Fruit fly (Drosophila melanogaster) whole organism, embryonic: ENCODE results near the gene PAPLA1.

Experiments
- Ada2b ChIP-seq: fragments of 200-800 bp; sonication (Bioruptor generic); IDR thresholded peaks from 2 replicates; pipeline ENCODE4 v1.3.6; 2022; ENCODE audit warnings: missing biosample characterization, missing genetic modification characterization
- Adf1 ChIP-seq: fragments of 200-800 bp; sonication (Bioruptor generic); IDR thresholded peaks from 2 replicates; pipeline ENCODE4 v1.3.6; 2022; ENCODE audit warnings: missing biosample characterization, missing genetic modification characterization
- Blimp-1 ChIP-seq: fragments of 200-800 bp; sonication (Bioruptor generic); optimal IDR thresholded peaks from 3 replicates; lab custom pipeline; 2018; ENCODE audit warnings: missing biosample characterization, missing genetic modification characterization, mild to moderate bottlenecking, moderate library complexity, missing genetic modification reagents
- BtbVII ChIP-seq: fragments of 200-800 bp; sonication (Bioruptor generic); optimal IDR thresholded peaks from 3 replicates; lab custom pipeline; 2017; ENCODE audit warnings: missing biosample characterization, mild to moderate bottlenecking, missing genetic modification characterization
- CG1024 ChIP-seq: fragments of 200-800 bp; sonication (Bioruptor generic); IDR thresholded peaks from 2 replicates; pipeline ENCODE4 v1.3.6; 2022; ENCODE audit warnings: missing biosample characterization, missing genetic modification characterization
- CG11093 ChIP-seq: fragments of 200-800 bp; sonication (Bioruptor generic); IDR thresholded peaks from 3 replicates; pipeline ENCODE4 v1.3.6; 2022; ENCODE audit warnings: missing biosample characterization, missing genetic modification characterization
- CG11504 ChIP-seq: fragments of 200-800 bp; sonication (Bioruptor generic); optimal IDR thresholded peaks from 3 replicates; lab custom pipeline; 2019; ENCODE audit warnings: missing biosample characterization, mild to moderate bottlenecking, missing genetic modification characterization, moderate library complexity
- CG12219 ChIP-seq: fragments of 200-800 bp; sonication (Bioruptor generic); optimal IDR thresholded peaks from 3 replicates; lab custom pipeline; 2018; ENCODE audit warnings: missing biosample characterization, mild to moderate bottlenecking, missing genetic modification characterization
- CG12236 ChIP-seq: fragments of 200-800 bp; sonication (Bioruptor generic); optimal IDR thresholded peaks from 2 replicates; lab custom pipeline; 2016; ENCODE audit warnings: missing biosample characterization, missing genetic modification characterization
- CG12659 ChIP-seq: fragments of 200-800 bp; sonication (Bioruptor generic); optimal IDR thresholded peaks from 3 replicates; lab custom pipeline; 2017; ENCODE audit warnings: mild to moderate bottlenecking, missing biosample characterization, missing genetic modification reagents, missing genetic modification characterization
- CG12744 ChIP-seq: fragments of 200-800 bp; sonication (Bioruptor generic); optimal IDR thresholded peaks from 2 replicates; lab custom pipeline; 2016; ENCODE audit warnings: missing biosample characterization, missing genetic modification characterization
- CG15514 ChIP-seq: fragments of 200-800 bp; sonication (Bioruptor generic); optimal IDR thresholded peaks from 3 replicates; lab custom pipeline; 2017; ENCODE audit warnings: missing biosample characterization, missing genetic modification characterization, mild to moderate bottlenecking, moderate library complexity, missing genetic modification reagents
- CG17802 ChIP-seq: fragments of 200-800 bp; sonication (Bioruptor generic); optimal IDR thresholded peaks from 2 replicates; lab custom pipeline; 2018; ENCODE audit warnings: missing biosample characterization, mild to moderate bottlenecking, missing genetic modification characterization, moderate library complexity
- CG18619 ChIP-seq: fragments of 200-800 bp; sonication (Bioruptor generic); optimal IDR thresholded peaks from 3 replicates; lab custom pipeline; 2017; ENCODE audit warnings: missing biosample characterization, mild to moderate bottlenecking, missing genetic modification characterization
- CG2712 ChIP-seq: fragments of 200-800 bp; optimal IDR thresholded peaks from 3 replicates; lab custom pipeline; 2019; ENCODE audit warnings: missing biosample characterization, mild to moderate bottlenecking, missing genetic modification characterization, moderate library complexity
- CG31365 ChIP-seq: fragments of 200-800 bp; sonication (Bioruptor generic); optimal IDR thresholded peaks from 2 replicates; lab custom pipeline; 2018; ENCODE audit warnings: missing biosample characterization, mild to moderate bottlenecking, missing genetic modification characterization
- CG32772 ChIP-seq: fragments of 200-800 bp; sonication (Bioruptor generic); IDR thresholded peaks from 2 replicates; pipeline ENCODE4 v1.3.6; 2022; ENCODE audit warnings: missing biosample characterization, missing genetic modification characterization
- CG6254 ChIP-seq: fragments of 200-800 bp; sonication (Bioruptor generic); optimal IDR thresholded peaks from 3 replicates; lab custom pipeline; 2017; ENCODE audit warnings: mild to moderate bottlenecking, missing biosample characterization, missing genetic modification reagents, missing genetic modification characterization
- CG6689 ChIP-seq: fragments of 200-800 bp; sonication (Bioruptor generic); IDR thresholded peaks from 2 replicates; pipeline ENCODE4 v1.3.6; 2022; ENCODE audit warnings: missing biosample characterization, missing genetic modification characterization
- CG8281 ChIP-seq: fragments of 200-800 bp; sonication (Bioruptor generic); optimal IDR thresholded peaks from 2 replicates; lab custom pipeline; 2018; ENCODE audit warnings: missing biosample characterization, mild to moderate bottlenecking, missing genetic modification characterization, moderate library complexity
- CG8765 ChIP-seq: fragments of 200-800 bp; sonication (Bioruptor generic); IDR thresholded peaks from 2 replicates; pipeline ENCODE4 v1.3.6; 2022; ENCODE audit warnings: missing biosample characterization, missing genetic modification characterization
- CG8924 ChIP-seq: fragments of 200-800 bp; optimal IDR thresholded peaks from 3 replicates; lab custom pipeline; 2019; ENCODE audit warnings: missing biosample characterization, mild to moderate bottlenecking, missing genetic modification characterization, moderate library complexity
- CrebB ChIP-seq: fragments of 200-800 bp; sonication (Bioruptor generic); optimal IDR thresholded peaks from 3 replicates; lab custom pipeline; 2018; ENCODE audit warnings: missing biosample characterization, mild to moderate bottlenecking, missing genetic modification characterization
- Deaf1 ChIP-seq: fragments of 200-800 bp; optimal IDR thresholded peaks from 3 replicates; lab custom pipeline; 2019; ENCODE audit warnings: missing biosample characterization, mild to moderate bottlenecking, missing genetic modification characterization, moderate library complexity
- E2f1 ChIP-seq: fragments of 200-800 bp; sonication (Bioruptor generic); IDR thresholded peaks from 2 replicates; pipeline ENCODE4 v1.3.6; 2022; ENCODE audit warnings: missing biosample characterization, missing genetic modification characterization
- E2f2 ChIP-seq: fragments of 200-800 bp; sonication (Bioruptor generic); IDR thresholded peaks from 2 replicates; pipeline ENCODE4 v1.3.6; 2022; ENCODE audit warnings: missing biosample characterization, missing genetic modification characterization
- HLH4C ChIP-seq: fragments of 200-800 bp; sonication (Bioruptor generic); IDR thresholded peaks from 3 replicates; pipeline ENCODE4 v1.3.6; 2022; ENCODE audit warnings: missing biosample characterization, missing genetic modification characterization; ENCODE audit not compliant: partially characterized antibody
- Hr78 ChIP-seq, 2 experiments: fragments of 200-800 bp in 1 of 2; fragments of >200 bp in 1 of 2; sonication (Bioruptor generic) in 1 of 2; optimal IDR thresholded peaks; 2 replicates each; lab custom pipeline; 2017 to 2019; ENCODE audit warnings: missing biosample characterization in 2 of 2, missing genetic modification characterization in 2 of 2, mild to moderate bottlenecking in 1 of 2, moderate library complexity in 1 of 2
- Jarid2 ChIP-seq: fragments of 200-800 bp; sonication (Bioruptor generic); optimal IDR thresholded peaks from 3 replicates; lab custom pipeline; 2017; ENCODE audit warnings: mild to moderate bottlenecking, missing biosample characterization, missing genetic modification reagents, missing genetic modification characterization
- Kr ChIP-seq: fragments of 200-800 bp; sonication (Bioruptor generic); optimal IDR thresholded peaks from 2 replicates; lab custom pipeline; 2017; ENCODE audit warnings: missing biosample characterization, mild to moderate bottlenecking, missing genetic modification characterization
- Max ChIP-seq: fragments of 200-800 bp; sonication (Bioruptor generic); optimal IDR thresholded peaks from 2 replicates; lab custom pipeline; 2016; ENCODE audit warnings: missing biosample characterization, mild to moderate bottlenecking, missing genetic modification characterization
- PHDP ChIP-seq: fragments of 200-800 bp; sonication (Bioruptor generic); optimal IDR thresholded peaks from 3 replicates; lab custom pipeline; 2018; ENCODE audit warnings: missing biosample characterization, mild to moderate bottlenecking, missing genetic modification characterization, moderate library complexity
- Ravus ChIP-seq: fragments of 200-800 bp; sonication (Bioruptor generic); IDR thresholded peaks from 2 replicates; pipeline ENCODE4 v1.3.6; 2022; ENCODE audit warnings: missing biosample characterization, missing genetic modification characterization
- Spps ChIP-seq: fragments of 200-800 bp; sonication (Bioruptor generic); optimal IDR thresholded peaks from 2 replicates; lab custom pipeline; 2018; ENCODE audit warnings: missing biosample characterization, mild to moderate bottlenecking, missing genetic modification characterization
- ab ChIP-seq: fragments of 200-800 bp; sonication (Bioruptor generic); optimal IDR thresholded peaks from 2 replicates; lab custom pipeline; 2016; ENCODE audit warnings: missing biosample characterization, missing genetic modification characterization
- ac ChIP-seq: fragments of 200-800 bp; sonication (Bioruptor generic); optimal IDR thresholded peaks from 3 replicates; lab custom pipeline; 2017; ENCODE audit warnings: missing biosample characterization, mild to moderate bottlenecking, missing genetic modification characterization
- ase ChIP-seq: fragments of 200-800 bp; sonication (Bioruptor generic); IDR thresholded peaks from 3 replicates; pipeline ENCODE4 v1.3.6; 2022; ENCODE audit warnings: missing biosample characterization, missing genetic modification characterization
- ato ChIP-seq: fragments of 200-800 bp; sonication (Bioruptor generic); IDR thresholded peaks from 2 replicates; pipeline ENCODE4 v1.3.6; 2022; ENCODE audit warnings: missing biosample characterization, missing genetic modification characterization; ENCODE audit not compliant: partially characterized antibody
- crp ChIP-seq, 2 experiments: fragments of 200-800 bp; sonication (Bioruptor generic); optimal IDR thresholded peaks; 2 replicates in 1 of 2; 3 replicates in 1 of 2; lab custom pipeline; 2017; ENCODE audit warnings: missing biosample characterization in 2 of 2, missing genetic modification characterization in 2 of 2, mild to moderate bottlenecking in 1 of 2, moderate library complexity in 1 of 2
- eve ChIP-seq, 2 experiments: fragments of >200 bp; optimal IDR thresholded peaks; 2 replicates each; lab custom pipeline; 2017; ENCODE audit warnings: missing biosample characterization in 2 of 2, missing genetic modification characterization in 2 of 2
- kah ChIP-seq: fragments of 200-800 bp; sonication (Bioruptor generic); optimal IDR thresholded peaks from 2 replicates; lab custom pipeline; 2018; ENCODE audit warnings: missing biosample characterization, mild to moderate bottlenecking, missing genetic modification characterization
- kni ChIP-seq: fragments of 200-800 bp; sonication (Bioruptor generic); optimal IDR thresholded peaks from 3 replicates; lab custom pipeline; 2017; ENCODE audit warnings: mild to moderate bottlenecking, missing biosample characterization, missing genetic modification reagents, missing genetic modification characterization
- lmd ChIP-seq: fragments of 200-800 bp; sonication (Bioruptor generic); IDR thresholded peaks from 2 replicates; pipeline ENCODE4 v1.3.6; 2022; ENCODE audit warnings: missing biosample characterization, missing genetic modification characterization
- oc ChIP-seq: fragments of 200-800 bp; sonication (Bioruptor generic); optimal IDR thresholded peaks from 2 replicates; lab custom pipeline; 2018; ENCODE audit warnings: missing biosample characterization, mild to moderate bottlenecking, missing genetic modification characterization, moderate library complexity
- pros ChIP-seq: fragments of 200-800 bp; sonication (Bioruptor generic); optimal IDR thresholded peaks from 3 replicates; lab custom pipeline; 2019; ENCODE audit warnings: missing biosample characterization, mild to moderate bottlenecking, missing genetic modification characterization, moderate library complexity
- repo ChIP-seq: fragments of 200-800 bp; sonication (Bioruptor generic); optimal IDR thresholded peaks from 2 replicates; lab custom pipeline; 2016; ENCODE audit warnings: missing biosample characterization, missing genetic modification characterization
- sc ChIP-seq, 3 experiments: fragments of >200 bp in 2 of 3; fragments of 200-800 bp in 1 of 3; sonication (Bioruptor generic) in 1 of 3; optimal IDR thresholded peaks; 2 replicates in 2 of 3; 3 replicates in 1 of 3; lab custom pipeline; 2017; ENCODE audit warnings: mild to moderate bottlenecking in 1 of 3, missing biosample characterization in 1 of 3, missing genetic modification characterization in 1 of 3, missing genetic modification reagents in 1 of 3
- sim ChIP-seq: fragments of 200-800 bp; sonication (Bioruptor generic); IDR thresholded peaks from 2 replicates; pipeline ENCODE4 v1.3.6; 2022; ENCODE audit warnings: missing biosample characterization, missing genetic modification characterization
- wor ChIP-seq: fragments of 200-800 bp; sonication (Bioruptor generic); IDR thresholded peaks from 2 replicates; pipeline ENCODE4 v1.3.6; 2022; ENCODE audit warnings: missing biosample characterization, missing genetic modification characterization

Gene PAPLA1

DNA sequence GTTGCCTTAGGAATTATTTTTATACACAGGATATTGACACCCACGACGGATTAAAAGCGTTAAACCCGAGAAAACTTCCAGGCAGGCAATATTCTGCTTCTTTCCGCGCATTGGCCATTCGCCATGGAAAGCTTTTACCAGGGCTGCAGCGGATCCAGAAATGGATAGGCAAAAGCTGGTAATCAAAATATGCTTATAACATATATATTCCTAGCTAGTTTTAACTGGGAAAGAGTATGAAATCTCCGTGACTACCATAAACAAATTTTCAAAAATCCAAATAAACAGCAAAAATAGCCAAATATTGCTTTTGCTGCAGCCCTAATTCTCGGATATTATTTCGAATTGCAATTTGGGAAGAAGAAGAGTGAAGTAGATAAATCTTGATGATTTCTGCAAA lies at the start of gene PAPLA1, which contains the start of gene Rbsn-5 (continued):
- TF ChIP-seq E2f1 (peak; percentile 90), CG11093 (GFP tag; lab: Robert Waterston, UW) (peak; percentile 88), ac (no peak), Kr (GFP tag; lab: Kevin White, UChicago) (no peak), eve (GFP tag; optimal IDR thresholded peaks at IDR 0.05; lab: Kevin White, UChicago) (no peak), BtbVII (GFP tag; lab: Kevin White, UChicago) (peak; percentile 87), CG6689 (GFP tag; lab: Robert Waterston, UW) (peak; percentile 93), CrebB (tag; lab: Kevin White, UChicago) (peak; percentile 88), oc (tag; lab: Kevin White, UChicago) (peak; percentile 98), HLH4C (GFP tag; lab: Robert Waterston, UW) (no peak), CG31365 (tag; lab: Kevin White, UChicago) (peak; percentile 75), ato (GFP tag; lab: Robert Waterston, UW) (no peak), sc (optimal IDR thresholded peaks at IDR 0.05; lab: Kevin White, UChicago) (no peak), sc (GFP tag; optimal IDR thresholded peaks at IDR 0.05; lab: Kevin White, UChicago) (peak; percentile 84), pros (GFP tag; lab: Kevin White, UChicago) (peak; percentile 27), Deaf1 (tag; lab: Kevin White, UChicago) (peak; percentile 63), CG8765 (GFP tag; lab: Robert Waterston, UW) (peak; percentile 76), Max (GFP tag; lab: Kevin White, UChicago) (peak; percentile 96), CG18619 (GFP tag; lab: Kevin White, UChicago) (peak; percentile 88), repo (peak; percentile 91), Hr78 (GFP tag; optimal IDR thresholded peaks at IDR 0.05; lab: Kevin White, UChicago) (no peak), ase (GFP tag; lab: Robert Waterston, UW) (peak; percentile 82), CG17802 (tag; lab: Kevin White, UChicago) (peak; percentile 81), CG8924 (tag; lab: Kevin White, UChicago) (peak; percentile 91), CG2712 (tag; lab: Kevin White, UChicago) (peak; percentile 94), kah (GFP tag; lab: Kevin White, UChicago) (peak; percentile 77), ab (peak; percentile 93), Ada2b (GFP tag; lab: Robert Waterston, UW) (peak; percentile 89), Ravus (GFP tag; lab: Robert Waterston, UW) (peak; percentile 66), crp (GFP tag; optimal IDR thresholded peaks at IDR 0.05; lab: Kevin White, UChicago) (peak; percentile 24 to 78), Blimp-1 (GFP tag; lab: Kevin White, UChicago) (peak; percentile 90), PHDP (peak; percentile 94), CG12219 (GFP tag; lab: Kevin White, UChicago) (peak; percentile 86), E2f2 (GFP tag; lab: Robert Waterston, UW) (peak; percentile 72), kni (peak; percentile 69), CG8281 (tag; lab: Kevin White, UChicago) (peak; percentile 78), CG32772 (GFP tag; lab: Robert Waterston, UW) (peak; percentile 94), CG11504 (tag; lab: Kevin White, UChicago) (peak; percentile 92), CG12744 (GFP tag; lab: Kevin White, UChicago) (peak; percentile 89), sim (GFP tag; lab: Robert Waterston, UW) (peak; percentile 61; the same call in 1 of the 2 replicates), Adf1 (peak; percentile 64), CG15514 (GFP tag; lab: Kevin White, UChicago) (peak; percentile 90), CG12236 (peak; percentile 85), Spps (peak; percentile 83), Jarid2 (GFP tag; lab: Kevin White, UChicago) (peak; percentile 63), CG1024 (peak; percentile 76), CG12659 (peak; percentile 95), wor (GFP tag; lab: Robert Waterston, UW) (peak; percentile 72), lmd (GFP tag; lab: Robert Waterston, UW) (peak; percentile 93), CG6254 (peak; percentile 64)
